Fruit fly (Drosophila melanogaster): ENCODE measurements around the gene Idgf3.

- TF ChIP-seq Pif1A (GFP tag; optimal IDR thresholded peaks at IDR 0.05) (no peak), CG13204 (GFP tag; optimal IDR thresholded peaks at IDR 0.05) (no peak), Ets98B (GFP tag; IDR thresholded peaks at IDR 0.05) (no peak), CG15710 (tag; optimal IDR thresholded peaks at IDR 0.05) (no peak), Snoo (tag; optimal IDR thresholded peaks at IDR 0.05) (no peak), CG8159 (tag; optimal IDR thresholded peaks at IDR 0.05) (no peak), CG12605 (GFP tag; IDR thresholded peaks at IDR 0.05) (no peak), D1 (tag; optimal IDR thresholded peaks at IDR 0.05) (no peak), CG9948 (tag; optimal IDR thresholded peaks at IDR 0.05) (no peak), rn (GFP tag; IDR thresholded peaks at IDR 0.05) (no peak), EcR (GFP tag; optimal IDR thresholded peaks at IDR 0.05) (no peak), CG4496 (GFP tag; IDR thresholded peaks at IDR 0.05) (no peak), CG34367 (tag; optimal IDR thresholded peaks at IDR 0.05) (no peak), CG32121 (GFP tag; IDR thresholded peaks at IDR 0.05) (no peak)
Observed at dm6 chr2L:16499559-16499958, 48.9 kb downstream of the Idgf3 start.

Data from whole organism, pupa.